Worm (Caenorhabditis elegans): Measurements from ENCODE around the gene M01H9.4.

The M01H9.4 gene

DNA sequence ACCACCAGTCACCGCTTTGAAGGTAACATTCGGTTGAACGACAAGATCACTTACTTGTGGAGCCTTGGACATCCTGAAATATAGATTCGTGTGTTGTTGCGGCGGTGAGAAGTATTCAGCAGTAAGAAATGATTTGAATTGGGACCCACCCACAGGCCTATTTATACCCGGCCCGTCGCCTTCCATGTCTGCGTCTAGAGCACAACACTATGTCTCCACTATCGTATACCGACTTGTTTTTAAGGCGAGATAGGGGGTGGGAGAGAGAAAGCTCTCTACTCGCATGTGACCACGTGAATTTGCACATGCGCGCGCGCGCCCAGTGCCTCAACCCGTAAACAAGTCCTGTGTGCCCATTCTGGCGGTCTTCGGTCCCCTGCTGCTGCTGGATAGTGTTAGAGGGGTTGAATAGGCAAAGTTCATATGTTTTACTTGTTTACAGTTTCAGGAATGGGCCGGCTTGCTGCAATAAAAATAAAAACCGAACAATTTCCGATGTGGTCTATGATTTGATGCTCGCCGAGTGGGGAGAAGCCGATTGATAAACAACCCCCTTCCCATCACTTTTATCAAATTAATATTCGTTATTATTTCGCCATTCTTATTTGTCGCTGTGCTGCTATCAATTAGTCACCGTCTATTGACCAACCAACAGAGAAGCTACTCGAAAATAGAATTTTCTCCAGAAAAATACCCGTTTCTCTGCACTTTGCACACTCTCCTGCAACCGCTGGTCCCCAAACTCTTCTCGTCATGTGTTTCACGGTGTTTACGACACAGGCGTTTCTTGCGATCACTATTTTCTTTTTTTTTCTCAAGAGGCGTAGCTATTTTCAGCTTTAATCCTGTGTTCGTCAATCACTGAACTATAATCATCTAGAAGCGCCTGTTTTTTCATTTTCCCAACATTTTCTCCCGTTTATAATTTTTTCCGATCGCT, 12.7 kb downstream of the M01H9.4 start (continued):
- peak in 1 of 2 experiments; percentile 38 for TF ChIP-seq daf-16 (GFP tag; optimal IDR thresholded peaks at IDR 0.05)
- peak; percentile 98 for TF ChIP-seq daf-16 (tag; optimal IDR thresholded peaks at IDR 0.05)
- TF ChIP-seq nhr-102 (tag; optimal IDR thresholded peaks at IDR 0.05) = peak; percentile 51
- TF ChIP-seq nhr-25 (tag; optimal IDR thresholded peaks at IDR 0.05; ENCODE audit: borderline replicate concordance, insufficient read depth) = peak; percentile 71
- no peak for TF ChIP-seq skn-1 (tag; optimal IDR thresholded peaks at IDR 0.05)
- no peak for TF ChIP-seq ZK337.2 (GFP tag; IDR thresholded peaks at IDR 0.05)
- TF ChIP-seq mep-1 (tag; optimal IDR thresholded peaks at IDR 0.05) = peak; percentile 58
- TF ChIP-seq lsy-2 (tag; optimal IDR thresholded peaks at IDR 0.05) = peak; percentile 60 to 67
- TF ChIP-seq tra-1 (GFP tag; IDR thresholded peaks at IDR 0.05) = peak; percentile 65
- peak; percentile 86 for TF ChIP-seq hlh-11 (tag; optimal IDR thresholded peaks at IDR 0.05)
- TF ChIP-seq lin-29 (GFP tag; IDR thresholded peaks at IDR 0.05) = 0 out of 2 replicates have a peak, but pooled peaks have one; percentile 12
- TF ChIP-seq gei-8 (GFP tag; optimal IDR thresholded peaks at IDR 0.05) = no peak
- peak; percentile 53 for TF ChIP-seq ceh-20 (GFP tag; IDR thresholded peaks at IDR 0.05)
- TF ChIP-seq fos-1 (tag; optimal IDR thresholded peaks at IDR 0.05) = no peak
- no peak for TF ChIP-seq sdz-12 (GFP tag; optimal IDR thresholded peaks at IDR 0.05)
- TF ChIP-seq set-16 (GFP tag; IDR thresholded peaks at IDR 0.05) = peak; percentile 77
- TF ChIP-seq jun-1 (tag; optimal IDR thresholded peaks at IDR 0.05) = no peak
- TF ChIP-seq egl-27 (tag; optimal IDR thresholded peaks at IDR 0.05) = no peak
- no peak for TF ChIP-seq egl-43 (GFP tag; IDR thresholded peaks at IDR 0.05)
- TF ChIP-seq pqm-1 (tag; optimal IDR thresholded peaks at IDR 0.05) = no peak
- TF ChIP-seq php-3 (GFP tag; IDR thresholded peaks at IDR 0.05) = peak; percentile 45

DNA sequence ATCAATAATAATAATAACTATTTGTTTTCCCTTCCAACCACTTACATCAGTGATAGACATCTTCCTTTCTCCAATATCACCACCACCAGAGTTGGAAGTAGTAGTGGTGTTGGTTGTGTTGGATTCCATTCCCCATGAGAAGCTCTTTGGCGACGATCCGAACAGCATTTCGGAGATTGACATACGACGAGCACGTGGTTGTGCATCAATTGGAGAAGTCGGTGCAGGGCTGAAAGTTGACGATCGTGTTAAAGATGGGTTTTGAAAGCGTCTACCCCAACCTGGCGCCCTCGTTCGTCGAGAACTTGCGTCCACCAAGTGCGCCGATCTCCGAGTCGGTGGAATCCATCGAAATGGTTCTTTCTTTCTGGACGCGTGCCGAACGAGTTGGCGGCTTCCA, 13.7 kb downstream of the M01H9.4 start:
- TF ChIP-seq lin-1 (GFP tag; IDR thresholded peaks at IDR 0.05) (no peak), saeg-2 (GFP tag; IDR thresholded peaks at IDR 0.05) (no peak), T20F7.1 (GFP tag; optimal IDR thresholded peaks at IDR 0.05) (no peak), nhr-111 (GFP tag; optimal IDR thresholded peaks at IDR 0.05) (no peak), aha-1 (tag) (peak; percentile 73), fkh-10 (GFP tag; optimal IDR thresholded peaks at IDR 0.05) (no peak), dmd-9 (GFP tag; IDR thresholded peaks at IDR 0.05) (no peak), ztf-11 (tag; optimal IDR thresholded peaks at IDR 0.05) (no peak), Y75B8A.6 (GFP tag; IDR thresholded peaks at IDR 0.05) (0 out of 2 replicates have a peak, but pooled peaks have one; percentile 35), ceh-82 (tag; optimal IDR thresholded peaks at IDR 0.05) (no peak), lin-13 (GFP tag; optimal IDR thresholded peaks at IDR 0.05) (no peak), pqm-1 (tag; optimal IDR thresholded peaks at IDR 0.05) (no peak), ceh-20 (GFP tag; IDR thresholded peaks at IDR 0.05) (no peak), ceh-28 (tag; optimal IDR thresholded peaks at IDR 0.05) (no peak), set-16 (GFP tag; IDR thresholded peaks at IDR 0.05) (no peak), php-3 (GFP tag; IDR thresholded peaks at IDR 0.05) (no peak), lin-38 (GFP tag; IDR thresholded peaks at IDR 0.05) (no peak), ama-1 (optimal IDR thresholded peaks at IDR 0.05) (peak; percentile 41), egl-43 (GFP tag; IDR thresholded peaks at IDR 0.05) (no peak), daf-16 (GFP tag; optimal IDR thresholded peaks at IDR 0.05) (no peak), daf-16 (tag; optimal IDR thresholded peaks at IDR 0.05) (no peak), tra-1 (GFP tag; IDR thresholded peaks at IDR 0.05) (no peak)

DNA sequence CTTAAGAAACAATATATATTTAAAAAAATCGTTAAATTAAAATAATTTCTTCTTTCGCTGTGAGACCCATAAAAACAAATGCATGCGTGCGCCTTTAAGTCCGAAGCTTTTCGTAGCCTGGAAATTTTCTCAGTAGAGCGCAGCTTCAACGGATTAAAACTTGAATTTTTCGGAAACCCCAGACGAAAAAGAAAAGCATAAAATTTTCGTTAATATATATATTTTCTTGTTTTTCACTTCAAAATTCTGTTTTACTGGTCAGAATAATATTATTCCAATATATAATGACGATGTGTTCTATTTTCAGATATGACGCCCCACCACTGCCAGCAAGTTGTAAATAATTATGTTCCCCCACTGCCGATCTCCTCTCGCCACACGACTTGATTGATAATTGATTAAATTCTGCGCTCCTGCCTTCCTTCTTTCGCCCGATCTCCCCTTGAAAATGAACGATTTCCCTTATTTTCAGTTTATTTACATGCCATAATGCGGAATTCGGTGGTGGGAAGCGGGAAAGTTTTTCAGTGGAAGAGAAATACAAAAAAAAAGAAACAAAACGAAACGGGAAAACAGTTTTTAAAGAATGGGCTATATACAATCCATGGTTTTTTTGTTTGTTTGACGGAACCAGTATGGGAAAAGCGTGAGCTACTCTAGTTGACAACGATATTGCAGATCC, 14.5 kb downstream of the M01H9.4 start:
- peak; percentile 65 for TF ChIP-seq lin-38 (GFP tag; IDR thresholded peaks at IDR 0.05)
- no peak for TF ChIP-seq duxl-1 (tag; optimal IDR thresholded peaks at IDR 0.05; ENCODE audit: poor library complexity)
- 0 out of 2 replicates have a peak, but pooled peaks have one; percentile 4 for TF ChIP-seq vab-7 (GFP tag; IDR thresholded peaks at IDR 0.05)
- TF ChIP-seq Y5F2A.4 (GFP tag; optimal IDR thresholded peaks at IDR 0.05) = peak; percentile 21
- TF ChIP-seq mdl-1 (tag; optimal IDR thresholded peaks at IDR 0.05) = no peak
- TF ChIP-seq zip-11 (GFP tag; IDR thresholded peaks at IDR 0.05) = no peak
- TF ChIP-seq zag-1 (tag; optimal IDR thresholded peaks at IDR 0.05) = no peak
- TF ChIP-seq saeg-2 (GFP tag; IDR thresholded peaks at IDR 0.05) = no peak
- TF ChIP-seq hlh-11 (tag; optimal IDR thresholded peaks at IDR 0.05) = peak; percentile 49
- TF ChIP-seq php-3 (GFP tag; IDR thresholded peaks at IDR 0.05) = 0 out of 2 replicates have a peak, but pooled peaks have one; percentile 31
- no peak for TF ChIP-seq snpc-1.2 (GFP tag; IDR thresholded peaks at IDR 0.05)
- TF ChIP-seq zfp-3 (GFP tag; conservative IDR thresholded peaks at IDR 0.05) = peak; percentile 89; the same call in 1 of the 2 replicates
- peak; percentile 99 for TF ChIP-seq ama-1 (optimal IDR thresholded peaks at IDR 0.05)
- TF ChIP-seq mep-1 (tag; optimal IDR thresholded peaks at IDR 0.05) = peak; percentile 72
- 0 out of 2 replicates have a peak, but pooled peaks have one; percentile 28 for TF ChIP-seq egl-43 (GFP tag; IDR thresholded peaks at IDR 0.05)
- peak; percentile 3; the same call in 1 of the 2 replicates for TF ChIP-seq Y75B8A.6 (GFP tag; IDR thresholded peaks at IDR 0.05)
- TF ChIP-seq dmd-8 (GFP tag; IDR thresholded peaks at IDR 0.05) = 0 out of 2 replicates have a peak, but pooled peaks have one; percentile 30
